Fruit fly (Drosophila melanogaster) whole organism, wandering third instar larva: ENCODE measurements around the gene Gprk2.

Source experiments
- CrebA ChIP-seq: fragments of 200-800 bp; sonication (Bioruptor generic); optimal IDR thresholded peaks from 2 replicates; lab custom pipeline; 2016; ENCODE audit warnings: missing biosample characterization, mild to moderate bottlenecking, missing genetic modification characterization, borderline replicate concordance
- GATAd ChIP-seq: sonication (Bioruptor generic); optimal IDR thresholded peaks from 2 replicates; lab custom pipeline; 2016; ENCODE audit warnings: missing biosample characterization, missing genetic modification characterization
- Hr78 ChIP-seq: fragments of >200 bp; optimal IDR thresholded peaks from 2 replicates; lab custom pipeline; 2017; ENCODE audit warnings: missing biosample characterization, missing genetic modification characterization
- Myc ChIP-seq: fragments of >200 bp; optimal IDR thresholded peaks from 2 replicates; lab custom pipeline; 2017
- OdsH ChIP-seq: fragments of 200-800 bp; sonication (Bioruptor generic); optimal IDR thresholded peaks from 2 replicates; lab custom pipeline; 2016; ENCODE audit warnings: missing biosample characterization, mild to moderate bottlenecking, missing genetic modification characterization
- Vsx2 ChIP-seq: fragments of 200-300, 225-300 bp; sonication (Bioruptor generic); optimal IDR thresholded peaks from 2 replicates; lab custom pipeline; 2018; ENCODE audit warnings: missing biosample characterization, missing genetic modification characterization; ENCODE audit not compliant: partially characterized antibody
- brk ChIP-seq: fragments of 200-800 bp; sonication (Bioruptor generic); optimal IDR thresholded peaks from 2 replicates; lab custom pipeline; 2016; ENCODE audit warnings: missing biosample characterization, mild to moderate bottlenecking, missing genetic modification characterization
- dmrt93B ChIP-seq: fragments of 200-800 bp; sonication (Bioruptor generic); optimal IDR thresholded peaks from 2 replicates; lab custom pipeline; 2018; ENCODE audit warnings: missing biosample characterization, mild to moderate bottlenecking, missing genetic modification characterization
- foxo ChIP-seq, 2 experiments: fragments of 200-800 bp; sonication (Bioruptor generic); optimal IDR thresholded peaks; 2 replicates in 1 of 2; 3 replicates in 1 of 2; lab custom pipeline; 2016 to 2017; ENCODE audit warnings: missing biosample characterization in 2 of 2, missing genetic modification characterization in 2 of 2
- h ChIP-seq: fragments of 200-800 bp; sonication (Bioruptor generic); optimal IDR thresholded peaks from 3 replicates; lab custom pipeline; 2016; ENCODE audit warnings: missing biosample characterization, mild to moderate bottlenecking, missing genetic modification characterization
- jim ChIP-seq: fragments of 175-275, 200-325 bp; sonication (Bioruptor generic); optimal IDR thresholded peaks from 2 replicates; lab custom pipeline; 2016; ENCODE audit warnings: missing biosample characterization, mild to moderate bottlenecking, missing genetic modification characterization
- pan ChIP-seq: fragments of >200 bp; optimal IDR thresholded peaks from 2 replicates; lab custom pipeline; 2017
- psq ChIP-seq: fragments of 200-800 bp; sonication (Bioruptor generic); optimal IDR thresholded peaks from 3 replicates; lab custom pipeline; 2017; ENCODE audit warnings: missing biosample characterization, mild to moderate bottlenecking, missing genetic modification characterization, moderate library complexity
- rgr ChIP-seq: fragments of 200-800 bp; sonication (Bioruptor generic); optimal IDR thresholded peaks from 3 replicates; lab custom pipeline; 2016; ENCODE audit warnings: missing biosample characterization, mild to moderate bottlenecking, missing genetic modification characterization

dm6 chr3R:31407026-31407654, 2.1 kb downstream of the Gprk2 start:
- TF ChIP-seq dmrt93B (no peak), Hr78 (no peak), pan (lab: Kevin White, UChicago) (no peak), foxo (GFP tag; optimal IDR thresholded peaks at IDR 0.05; lab: Kevin White, UChicago) (no peak), CrebA (GFP tag; lab: Kevin White, UChicago) (no peak), Myc (lab: Kevin White, UChicago) (no peak), h (GFP tag; lab: Kevin White, UChicago) (no peak), brk (GFP tag; lab: Kevin White, UChicago) (no peak), psq (GFP tag; lab: Kevin White, UChicago) (no peak), jim (no peak), GATAd (GFP tag; lab: Kevin White, UChicago) (no peak), OdsH (GFP tag; lab: Kevin White, UChicago) (no peak), Vsx2 (GFP tag; lab: Kevin White, UChicago) (no peak), rgr (GFP tag; lab: Kevin White, UChicago) (no peak)
